Worm (Caenorhabditis elegans) whole organism, L4 larva: ENCODE data around the gene ttc-4.

Experiments used
- aha-1 ChIP-seq: fragments of 150-350 bp; peaks from one replicate; lab custom pipeline; 2014; ENCODE audit warnings: missing biosample characterization, missing genetic modification characterization
- cey-2 ChIP-seq: sonication (generic microtip); optimal IDR thresholded peaks from 3 replicates; lab custom pipeline; 2017; ENCODE audit warnings: missing genetic modification characterization, mild to moderate bottlenecking, missing compliant biosample characterization, antibody characterized with exemption, borderline replicate concordance; ENCODE audit not compliant: insufficient read depth
- set-16 ChIP-seq: fragments of 200-800 bp; sonication (Bioruptor generic); IDR thresholded peaks from 2 replicates; pipeline ENCODE4 v1.3.6; 2022; ENCODE audit warnings: missing genetic modification reagents, missing genetic modification characterization, missing compliant biosample characterization

Gene ttc-4

ce11 chrII:5642110-5642509 is 47.6 kb downstream of the ttc-4 start:
- TF ChIP-seq aha-1 (tag; lab: Kevin White, UChicago) (peak; percentile 95), cey-2 (tag; lab: Kevin White, UChicago) (no peak), set-16 (0 out of 2 replicates have a peak, but pooled peaks have one; percentile 16)
- TF ChIP-seq, all 104 proteins: peak for 2
